Worm (Caenorhabditis elegans) whole organism, young adult: ENCODE data around the gene srx-43.
A peak's percentile ranks its signal among the peaks of the same experiment; 100 is the strongest.

Experiments
- B0261.1 ChIP-seq: sonication (generic microtip); optimal IDR thresholded peaks from 2 replicates; lab custom pipeline; 2016; ENCODE audit warnings: mild to moderate bottlenecking, missing genetic modification characterization, moderate library complexity, missing compliant biosample characterization
- C06A6.2 ChIP-seq: fragments of 200-800 bp; sonication (Bioruptor generic); conservative IDR thresholded peaks from 2 replicates; pipeline ENCODE4 v1.3.6; 2022; ENCODE audit warnings: missing genetic modification characterization, missing compliant biosample characterization
- D2030.7 ChIP-seq: fragments of 200-800 bp; sonication (Bioruptor generic); IDR thresholded peaks from 2 replicates; pipeline ENCODE4 v1.3.6; 2022; ENCODE audit warnings: missing genetic modification reagents, missing genetic modification characterization, missing compliant biosample characterization
- F23B12.7 ChIP-seq: sonication (generic microtip); optimal IDR thresholded peaks from 2 replicates; lab custom pipeline; 2017; ENCODE audit warnings: missing genetic modification characterization, mild to moderate bottlenecking, missing compliant biosample characterization, antibody characterized with exemption, moderate library complexity; ENCODE audit not compliant: insufficient read depth
- F37B4.10 ChIP-seq: fragments of 200-800 bp; sonication (Bioruptor generic); IDR thresholded peaks from 2 replicates; pipeline ENCODE4 v1.3.6; 2022; ENCODE audit warnings: missing genetic modification characterization, missing compliant biosample characterization
- F39B2.1 ChIP-seq: fragments of 200-800 bp; sonication (Bioruptor generic); IDR thresholded peaks from 2 replicates; pipeline ENCODE4 v1.3.6; 2022; ENCODE audit warnings: missing genetic modification reagents, missing genetic modification characterization, missing compliant biosample characterization
- K11D2.4 ChIP-seq: fragments of 200-800 bp; sonication (Bioruptor generic); IDR thresholded peaks from 2 replicates; pipeline ENCODE4 v1.3.6; 2022; ENCODE audit warnings: missing genetic modification reagents, missing genetic modification characterization, missing compliant biosample characterization
- T07F8.4 ChIP-seq: sonication (generic microtip); optimal IDR thresholded peaks from 2 replicates; lab custom pipeline; 2016; ENCODE audit warnings: mild to moderate bottlenecking, missing genetic modification characterization, moderate library complexity, missing compliant biosample characterization
- Y53F4B.3 ChIP-seq: fragments of 200-800 bp; sonication (Bioruptor generic); IDR thresholded peaks from 2 replicates; pipeline ENCODE4 v1.3.6; 2022; ENCODE audit warnings: missing genetic modification reagents, missing genetic modification characterization, missing compliant biosample characterization
- Y79H2A.3 ChIP-seq: fragments of 200-800 bp; sonication (Bioruptor generic); conservative IDR thresholded peaks from 2 replicates; pipeline ENCODE4 v1.3.6; 2022; ENCODE audit warnings: missing genetic modification reagents, missing genetic modification characterization, missing compliant biosample characterization
- ZK185.1 ChIP-seq: sonication (generic microtip); optimal IDR thresholded peaks from 2 replicates; lab custom pipeline; 2016; ENCODE audit warnings: mild to moderate bottlenecking, missing genetic modification characterization, missing compliant biosample characterization; ENCODE audit not compliant: poor library complexity, severe bottlenecking
- akir-1 ChIP-seq: fragments of 200-800 bp; sonication (Bioruptor generic); optimal IDR thresholded peaks from 2 replicates; lab custom pipeline; 2018; ENCODE audit warnings: mild to moderate bottlenecking, missing genetic modification characterization, moderate library complexity, missing compliant biosample characterization
- aptf-2 ChIP-seq: fragments of 200-800 bp; sonication (Bioruptor generic); conservative IDR thresholded peaks from 2 replicates; pipeline ENCODE4 v1.3.6; 2022; ENCODE audit warnings: missing genetic modification reagents, missing genetic modification characterization, missing compliant biosample characterization
- aptf-3 ChIP-seq: fragments of 200-800 bp; sonication (Bioruptor generic); IDR thresholded peaks from 2 replicates; pipeline ENCODE4 v1.3.6; 2022; ENCODE audit warnings: missing genetic modification characterization, missing compliant biosample characterization
- attf-5 ChIP-seq: fragments of 200-800 bp; sonication (Bioruptor generic); optimal IDR thresholded peaks from 2 replicates; lab custom pipeline; 2018; ENCODE audit warnings: mild to moderate bottlenecking, missing genetic modification characterization, missing compliant biosample characterization
- attf-6 ChIP-seq: fragments of 200-800 bp; sonication (Bioruptor generic); IDR thresholded peaks from 2 replicates; pipeline ENCODE4 v1.3.6; 2022; ENCODE audit warnings: missing genetic modification reagents, missing genetic modification characterization, missing compliant biosample characterization
- bed-2 ChIP-seq: fragments of 200-800 bp; sonication (Bioruptor generic); IDR thresholded peaks from 2 replicates; pipeline ENCODE4 v1.3.6; 2022; ENCODE audit warnings: missing genetic modification reagents, missing genetic modification characterization, missing compliant biosample characterization
- ccch-3 ChIP-seq: fragments of 200-800 bp; sonication (Bioruptor generic); optimal IDR thresholded peaks from 2 replicates; lab custom pipeline; 2018; ENCODE audit warnings: mild to moderate bottlenecking, missing genetic modification characterization, missing compliant biosample characterization
- ceh-27 ChIP-seq: fragments of 200-800 bp; sonication (Bioruptor generic); optimal IDR thresholded peaks from 2 replicates; lab custom pipeline; 2018; ENCODE audit warnings: mild to moderate bottlenecking, missing genetic modification characterization, moderate library complexity, missing compliant biosample characterization
- ceh-40 ChIP-seq: fragments of 200-800 bp; sonication (Bioruptor generic); IDR thresholded peaks from 2 replicates; pipeline ENCODE4 v1.3.6; 2022; ENCODE audit warnings: missing genetic modification characterization, missing compliant biosample characterization
- ceh-58 ChIP-seq: fragments of 200-800 bp; sonication (Bioruptor generic); IDR thresholded peaks from 2 replicates; pipeline ENCODE4 v1.3.6; 2022; ENCODE audit warnings: missing genetic modification characterization, missing compliant biosample characterization
- dpl-1 ChIP-seq: fragments of 150-350 bp; optimal IDR thresholded peaks from 2 replicates; lab custom pipeline; 2014; ENCODE audit warnings: missing biosample characterization, missing genetic modification reagents, missing genetic modification characterization
- efl-1 ChIP-seq: fragments of 150-350 bp; optimal IDR thresholded peaks from 2 replicates; lab custom pipeline; 2014; ENCODE audit warnings: missing biosample characterization, missing genetic modification reagents, missing genetic modification characterization
- hsf-1 ChIP-seq: fragments of 200-800 bp; sonication (Bioruptor generic); IDR thresholded peaks from 2 replicates; pipeline ENCODE4 v1.3.6; 2022; ENCODE audit warnings: missing genetic modification reagents, missing genetic modification characterization, missing compliant biosample characterization
- lin-26 ChIP-seq: fragments of 200-800 bp; sonication (Bioruptor generic); IDR thresholded peaks from 2 replicates; pipeline ENCODE4 v1.3.6; 2022; ENCODE audit warnings: missing genetic modification reagents, missing genetic modification characterization, missing compliant biosample characterization
- lin-40 ChIP-seq: sonication (generic microtip); optimal IDR thresholded peaks from 2 replicates; lab custom pipeline; 2016; ENCODE audit warnings: missing genetic modification characterization, mild to moderate bottlenecking, missing compliant biosample characterization, missing genotype, missing genetic modification reagents
- lsl-1 ChIP-seq: fragments of 200-800 bp; sonication (Bioruptor generic); optimal IDR thresholded peaks from 2 replicates; lab custom pipeline; 2018; ENCODE audit warnings: mild to moderate bottlenecking, missing genetic modification characterization, moderate library complexity, missing compliant biosample characterization
- madf-6 ChIP-seq: fragments of 200-800 bp; sonication (Bioruptor generic); IDR thresholded peaks from 2 replicates; pipeline ENCODE4 v1.3.6; 2022; ENCODE audit warnings: missing genetic modification reagents, missing genetic modification characterization, missing compliant biosample characterization
- madf-8 ChIP-seq: fragments of 200-800 bp; sonication (Bioruptor generic); conservative IDR thresholded peaks from 2 replicates; pipeline ENCODE4 v1.3.6; 2022; ENCODE audit warnings: missing genetic modification reagents, missing genetic modification characterization, missing compliant biosample characterization
- nhr-90 ChIP-seq: sonication (generic microtip); optimal IDR thresholded peaks from 2 replicates; lab custom pipeline; 2016; ENCODE audit warnings: missing genotype, mild to moderate bottlenecking, missing genetic modification characterization, missing compliant biosample characterization
- pha-4 ChIP-seq: fragments of 150-350 bp; sonication (generic microtip); optimal IDR thresholded peaks from 2 replicates; lab custom pipeline; 2014; ENCODE audit warnings: missing biosample characterization, missing genetic modification reagents, missing genetic modification characterization
- rpc-1 ChIP-seq, 2 experiments: fragments of 150-350 bp in 1 of 2; sonication (generic microtip) in 1 of 2; optimal IDR thresholded peaks; 2 replicates each; lab custom pipeline; 2014 to 2018; ENCODE audit warnings: missing biosample characterization in 1 of 2, missing genetic modification characterization in 1 of 2, missing genetic modification reagents in 1 of 2, missing genotype in 1 of 2
- sdz-38 ChIP-seq: sonication (generic microtip); optimal IDR thresholded peaks from 2 replicates; lab custom pipeline; 2016; ENCODE audit warnings: missing genotype, missing genetic modification characterization, missing compliant biosample characterization
- sea-2 ChIP-seq: fragments of 200-800 bp; sonication (Bioruptor generic); IDR thresholded peaks from 2 replicates; pipeline ENCODE4 v1.3.6; 2022; ENCODE audit warnings: missing genetic modification characterization, missing compliant biosample characterization
- snpc-3.4 ChIP-seq: sonication (generic microtip); optimal IDR thresholded peaks from 2 replicates; lab custom pipeline; 2017; ENCODE audit warnings: missing genetic modification characterization, mild to moderate bottlenecking, missing compliant biosample characterization, antibody characterized with exemption, moderate library complexity, missing genotype, missing genetic modification reagents
- snpc-4 ChIP-seq, 5 experiments: fragments of 150-350 bp in 1 of 5; sonication (generic microtip) in 4 of 5; optimal IDR thresholded peaks; 2 replicates each; lab custom pipeline; 2014 to 2018; ENCODE audit warnings: missing genetic modification characterization in 5 of 5, missing biosample characterization in 3 of 5, antibody characterized with exemption in 2 of 5, mild to moderate bottlenecking in 2 of 5, missing compliant biosample characterization in 2 of 5, missing genotype in 2 of 5, moderate library complexity in 2 of 5, missing genetic modification reagents in 1 of 5
- sptf-2 ChIP-seq: fragments of 200-800 bp; sonication (Bioruptor generic); optimal IDR thresholded peaks from 2 replicates; lab custom pipeline; 2018; ENCODE audit warnings: mild to moderate bottlenecking, missing genetic modification characterization, missing compliant biosample characterization
- tbp1 ChIP-seq: fragments of 200-800 bp; sonication (Bioruptor generic); optimal IDR thresholded peaks from 2 replicates; lab custom pipeline; 2018; ENCODE audit warnings: mild to moderate bottlenecking, missing genetic modification characterization, missing compliant biosample characterization
- tbx-9 ChIP-seq: sonication (generic microtip); optimal IDR thresholded peaks from 2 replicates; lab custom pipeline; 2016; ENCODE audit warnings: borderline replicate concordance, missing genetic modification characterization, inconsistent platforms, missing compliant biosample characterization
- xnd-1 ChIP-seq: sonication (generic microtip); optimal IDR thresholded peaks from 2 replicates; lab custom pipeline; 2016; ENCODE audit warnings: missing genotype, missing genetic modification reagents, missing genetic modification characterization, missing compliant biosample characterization
- ztf-18 ChIP-seq: sonication (generic microtip); optimal IDR thresholded peaks from 2 replicates; lab custom pipeline; 2016; ENCODE audit warnings: missing genotype, mild to moderate bottlenecking, missing genetic modification characterization, missing compliant biosample characterization
- ztf-26 ChIP-seq: sonication (generic microtip); optimal IDR thresholded peaks from 2 replicates; lab custom pipeline; 2017; ENCODE audit warnings: missing genetic modification characterization, missing compliant biosample characterization

srx-43 gene

DNA sequence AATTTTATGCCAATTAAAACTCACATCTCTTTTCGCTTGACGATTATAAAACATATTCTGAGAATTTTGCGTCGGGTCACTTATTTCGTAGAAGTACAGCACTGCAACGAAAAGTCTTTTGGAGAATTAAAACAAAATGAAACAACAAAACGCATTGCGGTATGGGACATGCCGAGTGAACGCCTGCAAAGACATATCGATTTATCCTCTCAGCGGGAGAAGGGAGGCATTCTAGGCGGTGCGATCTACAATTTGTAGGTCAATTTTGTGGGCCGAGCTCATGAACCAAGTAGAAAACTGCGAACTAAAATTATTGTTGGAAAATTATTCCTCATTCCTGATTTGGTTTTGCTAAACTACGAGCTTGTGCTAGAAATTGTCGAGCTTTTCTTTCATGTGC is 35.6 kb downstream of the srx-43 start, which contains the start of gene F14H3.3:
Gene F14H3.3 (minus strand): TSS at position 101 of the 400 bp plus-strand sequence.
- TF ChIP-seq lin-40 (tag; lab: Kevin White, UChicago) (no peak), tbx-9 (tag; lab: Kevin White, UChicago) (no peak), attf-5 (GFP tag; lab: Kevin White, UChicago) (no peak), K11D2.4 (GFP tag; lab: Robert Waterston, UW) (no peak), B0261.1 (tag; lab: Kevin White, UChicago) (no peak), Y53F4B.3 (GFP tag; lab: Robert Waterston, UW) (no peak), bed-2 (GFP tag; lab: Robert Waterston, UW) (no peak), sptf-2 (GFP tag; lab: Kevin White, UChicago) (no peak), pha-4 (no peak), C06A6.2 (GFP tag; lab: Robert Waterston, UW) (no peak), rpc-1 (optimal IDR thresholded peaks at IDR 0.05; lab: Kevin White, UChicago) (no peak), rpc-1 (tag; optimal IDR thresholded peaks at IDR 0.05; lab: Kevin White, UChicago) (no peak), aptf-2 (GFP tag; lab: Robert Waterston, UW) (no peak), T07F8.4 (no peak), F39B2.1 (GFP tag; lab: Robert Waterston, UW) (no peak)

DNA sequence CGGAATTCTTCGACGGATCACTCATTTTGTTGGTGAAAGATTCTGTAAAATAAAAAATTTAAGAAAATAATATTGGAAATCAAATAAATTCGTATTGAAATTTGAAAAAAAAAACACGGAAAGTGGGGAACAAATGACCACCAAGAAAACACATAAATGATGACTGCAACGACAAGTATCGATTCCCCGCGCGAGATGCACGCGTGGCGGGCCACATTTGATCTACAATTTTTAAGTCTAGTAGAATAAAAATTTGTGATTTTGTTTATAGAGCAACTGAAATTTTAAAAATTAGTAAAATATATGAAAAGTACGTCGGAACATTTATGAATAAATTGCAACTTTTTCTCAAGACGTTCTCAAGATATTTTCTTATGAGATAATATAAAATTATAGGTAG is 37.3 kb downstream of the srx-43 start, which contains the start of gene F14H3.4:
Gene F14H3.4 (minus strand): TSS at position 42 of the 400 bp plus-strand sequence.
- peak; percentile 5 for TF ChIP-seq dpl-1
- TF ChIP-seq lin-26 (GFP tag; lab: Robert Waterston, UW): no peak
- TF ChIP-seq madf-8 (GFP tag; lab: Robert Waterston, UW): peak; percentile 69
- peak; percentile 62 for TF ChIP-seq efl-1 (GFP tag; lab: Kevin White, UChicago)
- TF ChIP-seq tbp1 (GFP tag; lab: Kevin White, UChicago): no peak
- TF ChIP-seq lsl-1: no peak
- TF ChIP-seq xnd-1: peak; percentile 42
- TF ChIP-seq madf-6 (GFP tag; lab: Robert Waterston, UW): peak; percentile 88
- TF ChIP-seq, all 124 proteins: peak for 5

DNA sequence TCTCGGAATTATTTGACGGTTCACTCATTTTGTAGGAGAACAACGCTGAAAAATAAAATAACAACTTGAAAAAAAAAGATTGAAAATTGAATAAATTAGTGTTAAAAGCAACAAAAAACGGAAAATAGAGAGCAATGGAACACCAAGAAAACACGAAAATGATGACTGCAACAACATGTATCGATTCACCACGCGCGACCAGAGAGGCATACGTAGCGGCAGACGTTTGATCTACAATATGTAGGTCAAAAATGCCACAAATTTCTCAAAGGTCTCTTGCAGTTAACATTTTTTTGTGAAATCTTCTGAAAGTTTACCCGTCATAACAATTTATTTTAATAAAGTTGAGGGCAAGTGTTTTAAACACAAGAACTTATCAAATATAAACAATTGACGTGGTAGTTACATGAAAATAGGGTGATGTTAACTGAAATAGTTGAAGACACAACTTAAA is 39.3 kb downstream of the srx-43 start, which contains the start of gene F14H3.5:
Gene F14H3.5 (minus strand): TSS at position 51 of the 454 bp plus-strand sequence.
- peak; percentile 69 for TF ChIP-seq efl-1 (GFP tag; lab: Kevin White, UChicago)
- 0 out of 2 replicates have a peak, but pooled peaks have one; percentile 26 for TF ChIP-seq madf-8 (GFP tag; lab: Robert Waterston, UW)
- TF ChIP-seq ceh-58 (GFP tag; lab: Robert Waterston, UW): no peak
- TF ChIP-seq attf-6: 0 out of 2 replicates have a peak, but pooled peaks have one; percentile 7
- TF ChIP-seq dpl-1: peak; percentile 46
- TF ChIP-seq ceh-27 (GFP tag; lab: Kevin White, UChicago): no peak
- TF ChIP-seq ceh-40 (GFP tag; lab: Robert Waterston, UW): no peak
- TF ChIP-seq hsf-1 (GFP tag; lab: Robert Waterston, UW): 0 out of 2 replicates have a peak, but pooled peaks have one; percentile 54
- no peak for TF ChIP-seq lsl-1
- peak; percentile 38 for TF ChIP-seq snpc-3.4 (tag; lab: Kevin White, UChicago)
- TF ChIP-seq ZK185.1: no peak
- TF ChIP-seq Y79H2A.3 (GFP tag; lab: Robert Waterston, UW): 0 out of 2 replicates have a peak, but pooled peaks have one; percentile 26
- TF ChIP-seq nhr-90 (tag; lab: Kevin White, UChicago): no peak
- no peak for TF ChIP-seq F23B12.7 (tag; lab: Kevin White, UChicago)
- TF ChIP-seq madf-6 (GFP tag; lab: Robert Waterston, UW): peak; percentile 71

DNA sequence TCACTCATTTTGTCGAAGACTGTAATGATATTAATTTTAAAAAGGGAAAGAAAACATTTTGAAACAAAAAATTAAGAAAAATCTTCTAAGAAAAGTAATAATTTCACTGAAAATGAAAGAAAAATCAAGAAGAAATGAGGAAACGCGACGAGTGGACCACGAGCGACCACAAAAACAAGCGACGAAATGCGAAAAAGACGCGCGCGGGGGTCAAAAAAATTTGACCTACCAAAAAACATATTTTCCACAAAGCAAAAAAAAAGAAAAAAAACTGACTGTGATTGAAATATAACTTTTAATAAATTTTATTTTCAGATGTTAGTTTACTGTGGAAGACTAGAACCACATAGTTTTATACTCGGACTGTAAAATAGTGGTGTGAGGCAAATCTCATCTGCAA is 41.1 kb downstream of the srx-43 start, which contains the start of gene F14H3.6:
Gene F14H3.6 (minus strand): TSS at position 22 of the 400 bp plus-strand sequence.
- TF ChIP-seq sdz-38 (tag; lab: Kevin White, UChicago) (no peak), akir-1 (GFP tag; lab: Kevin White, UChicago) (no peak), ztf-26 (tag; lab: Kevin White, UChicago) (no peak), D2030.7 (GFP tag; lab: Robert Waterston, UW) (peak; percentile 20; the same call in 1 of the 2 replicates), madf-8 (GFP tag; lab: Robert Waterston, UW) (peak; percentile 75), sea-2 (no peak), dpl-1 (peak; percentile 69), ccch-3 (GFP tag; lab: Kevin White, UChicago) (no peak), snpc-4 (GFP tag; optimal IDR thresholded peaks at IDR 0.05; lab: Kevin White, UChicago) (no peak), snpc-4 (tag; optimal IDR thresholded peaks at IDR 0.05; lab: Kevin White, UChicago) (no peak), efl-1 (GFP tag; lab: Kevin White, UChicago) (peak; percentile 86), xnd-1 (peak; percentile 44), madf-6 (GFP tag; lab: Robert Waterston, UW) (peak; percentile 86), F37B4.10 (no peak), aptf-3 (GFP tag; lab: Robert Waterston, UW) (no peak), ztf-18 (no peak)
